Fruit fly (Drosophila melanogaster) whole organism, prepupa: Measurements from ENCODE around the gene RanGAP.

Experiments used
- CG11762 ChIP-seq: fragments of 200-800 bp; sonication (Bioruptor generic); optimal IDR thresholded peaks from 3 replicates; lab custom pipeline; 2016; ENCODE audit warnings: missing biosample characterization, missing genetic modification characterization; ENCODE audit not compliant: insufficient read depth
- CG11902 ChIP-seq: fragments of 200-800 bp; sonication (Bioruptor generic); optimal IDR thresholded peaks from 3 replicates; lab custom pipeline; 2016; ENCODE audit warnings: missing biosample characterization, missing genetic modification characterization
- CG1621 ChIP-seq: fragments of 200-800 bp; sonication (Bioruptor generic); optimal IDR thresholded peaks from 3 replicates; lab custom pipeline; 2018; ENCODE audit warnings: missing biosample characterization, mild to moderate bottlenecking, missing genetic modification characterization
- CG16779 ChIP-seq: fragments of 200-800 bp; sonication (Bioruptor generic); optimal IDR thresholded peaks from 3 replicates; lab custom pipeline; 2017; ENCODE audit warnings: missing biosample characterization, mild to moderate bottlenecking, missing genetic modification characterization
- CG3032 ChIP-seq: fragments of 200-800 bp; optimal IDR thresholded peaks from 2 replicates; lab custom pipeline; 2019; ENCODE audit warnings: missing biosample characterization, mild to moderate bottlenecking, missing genetic modification characterization, moderate library complexity
- CG32006 ChIP-seq: fragments of 200-800 bp; sonication (Bioruptor generic); optimal IDR thresholded peaks from 3 replicates; lab custom pipeline; 2017; ENCODE audit warnings: missing biosample characterization, mild to moderate bottlenecking, missing genetic modification characterization
- CG4318 ChIP-seq: fragments of 200-800 bp; sonication (Bioruptor generic); optimal IDR thresholded peaks from 3 replicates; lab custom pipeline; 2017; ENCODE audit warnings: missing biosample characterization, mild to moderate bottlenecking, missing genetic modification characterization
- CG6163 ChIP-seq: fragments of 200-800 bp; sonication (Bioruptor generic); IDR thresholded peaks from 3 replicates; pipeline ENCODE4 v1.3.6; 2022; ENCODE audit warnings: missing biosample characterization, missing genetic modification characterization
- CG6276 ChIP-seq: fragments of 200-800 bp; sonication (Bioruptor generic); optimal IDR thresholded peaks from 2 replicates; lab custom pipeline; 2017; ENCODE audit warnings: missing biosample characterization, mild to moderate bottlenecking, missing genetic modification characterization
- CG6808 ChIP-seq: fragments of 200-800 bp; sonication (Bioruptor generic); optimal IDR thresholded peaks from 3 replicates; lab custom pipeline; 2017; ENCODE audit warnings: missing biosample characterization, missing genetic modification characterization, mild to moderate bottlenecking, moderate library complexity, missing genetic modification reagents
- CG6854 ChIP-seq: fragments of 200-800 bp; sonication (Bioruptor generic); optimal IDR thresholded peaks from 2 replicates; lab custom pipeline; 2017; ENCODE audit warnings: missing biosample characterization, mild to moderate bottlenecking, missing genetic modification characterization
- CG7368 ChIP-seq: fragments of 200-800 bp; sonication (Bioruptor generic); optimal IDR thresholded peaks from 3 replicates; lab custom pipeline; 2016; ENCODE audit warnings: missing biosample characterization, missing genetic modification characterization
- CG8119 ChIP-seq: fragments of 200-800 bp; sonication (Bioruptor generic); IDR thresholded peaks from 3 replicates; pipeline ENCODE4 v1.3.6; 2022; ENCODE audit warnings: missing biosample characterization, missing genetic modification characterization
- CG8632 ChIP-seq: fragments of 200-800 bp; sonication (Bioruptor generic); optimal IDR thresholded peaks from 3 replicates; lab custom pipeline; 2016; ENCODE audit warnings: missing biosample characterization, missing genetic modification characterization
- CG9139 ChIP-seq: fragments of 200-800 bp; sonication (Bioruptor generic); optimal IDR thresholded peaks from 3 replicates; lab custom pipeline; 2017; ENCODE audit warnings: missing biosample characterization, mild to moderate bottlenecking, missing genetic modification characterization
- Eip75B ChIP-seq: fragments of 200-800 bp; sonication (Bioruptor generic); optimal IDR thresholded peaks from 3 replicates; lab custom pipeline; 2016; ENCODE audit warnings: missing biosample characterization, missing genetic modification characterization
- Eip78C ChIP-seq: fragments of 200-800 bp; sonication (Bioruptor generic); peaks from one replicate; lab custom pipeline; 2016; ENCODE audit warnings: missing biosample characterization, missing genetic modification characterization
- Ets96B ChIP-seq: fragments of 200-800 bp; optimal IDR thresholded peaks from 2 replicates; lab custom pipeline; 2019; ENCODE audit warnings: missing biosample characterization, mild to moderate bottlenecking, missing genetic modification characterization, moderate library complexity
- Hr38 ChIP-seq: sonication (Bioruptor generic); optimal IDR thresholded peaks from 2 replicates; lab custom pipeline; 2016; ENCODE audit warnings: missing biosample characterization, missing genetic modification characterization
- Hr39 ChIP-seq: fragments of 200-800 bp; sonication (Bioruptor generic); optimal IDR thresholded peaks from 2 replicates; lab custom pipeline; 2016; ENCODE audit warnings: missing biosample characterization, missing genetic modification characterization
- Hr4 ChIP-seq: fragments of 200-800 bp; sonication (Bioruptor generic); optimal IDR thresholded peaks from 3 replicates; lab custom pipeline; 2016; ENCODE audit warnings: missing biosample characterization, missing genetic modification characterization
- Met ChIP-seq: fragments of 200-800 bp; sonication (Bioruptor generic); optimal IDR thresholded peaks from 3 replicates; lab custom pipeline; 2016; ENCODE audit warnings: missing biosample characterization, missing genetic modification characterization
- OdsH ChIP-seq: fragments of 200-800 bp; sonication (Bioruptor generic); optimal IDR thresholded peaks from 3 replicates; lab custom pipeline; 2016; ENCODE audit warnings: missing biosample characterization, missing genetic modification characterization
- Sox102F ChIP-seq: fragments of 200-800 bp; sonication (Bioruptor generic); optimal IDR thresholded peaks from 2 replicates; lab custom pipeline; 2016; ENCODE audit warnings: missing biosample characterization, mild to moderate bottlenecking, missing genetic modification characterization
- Sox15 ChIP-seq: fragments of 200-800 bp; sonication (Bioruptor generic); optimal IDR thresholded peaks from 3 replicates; lab custom pipeline; 2016; ENCODE audit warnings: missing biosample characterization, missing genetic modification characterization
- eg ChIP-seq: fragments of 200-800 bp; sonication (Bioruptor generic); IDR thresholded peaks from 3 replicates; pipeline ENCODE4 v1.3.6; 2022; ENCODE audit warnings: missing biosample characterization, missing genetic modification characterization
- fd59A ChIP-seq: fragments of 200-800 bp; sonication (Bioruptor generic); optimal IDR thresholded peaks from 2 replicates; lab custom pipeline; 2017; ENCODE audit warnings: missing biosample characterization, mild to moderate bottlenecking, missing genetic modification characterization, missing genetic modification reagents
- fd85E ChIP-seq: fragments of 200-800 bp; sonication (Bioruptor generic); optimal IDR thresholded peaks from 3 replicates; lab custom pipeline; 2016; ENCODE audit warnings: missing biosample characterization, missing genetic modification characterization
- lz ChIP-seq: fragments of 200-800 bp; sonication (Bioruptor generic); optimal IDR thresholded peaks from 3 replicates; lab custom pipeline; 2016; ENCODE audit warnings: missing biosample characterization, missing genetic modification characterization
- net ChIP-seq: fragments of 200-800 bp; sonication (Bioruptor generic); optimal IDR thresholded peaks from 3 replicates; lab custom pipeline; 2016; ENCODE audit warnings: missing biosample characterization, missing genetic modification characterization
- pdm3 ChIP-seq: fragments of 200-800 bp; sonication (Bioruptor generic); optimal IDR thresholded peaks from 3 replicates; lab custom pipeline; 2016; ENCODE audit warnings: missing biosample characterization, missing genetic modification characterization
- spab ChIP-seq: fragments of 200-800 bp; sonication (Bioruptor generic); optimal IDR thresholded peaks from 2 replicates; lab custom pipeline; 2017; ENCODE audit warnings: missing biosample characterization, mild to moderate bottlenecking, missing genetic modification characterization, missing genetic modification reagents
- ss ChIP-seq, 2 experiments: fragments of 200-800 bp; sonication (Bioruptor generic); optimal IDR thresholded peaks; 2 replicates in 1 of 2; 3 replicates in 1 of 2; lab custom pipeline; 2017 to 2018; ENCODE audit warnings: mild to moderate bottlenecking in 2 of 2, missing biosample characterization in 2 of 2, missing genetic modification characterization in 2 of 2, moderate library complexity in 1 of 2
- vri ChIP-seq: fragments of 200-800 bp; sonication (Bioruptor generic); optimal IDR thresholded peaks from 3 replicates; lab custom pipeline; 2016; ENCODE audit warnings: missing biosample characterization, mild to moderate bottlenecking, missing genetic modification characterization

Gene RanGAP

dm6 chr2L:19425765-19426329 is 15.9 kb upstream of the RanGAP start (continued):
- TF ChIP-seq CG11902 (peak; percentile 21), Sox15 (peak; percentile 4), Ets96B (tag; lab: Kevin White, UChicago) (peak; percentile 53), CG6854 (GFP tag; lab: Kevin White, UChicago) (no peak), Hr4 (GFP tag; lab: Kevin White, UChicago) (peak; percentile 54), vri (GFP tag; lab: Kevin White, UChicago) (peak; percentile 62), Hr39 (GFP tag; lab: Kevin White, UChicago) (peak; percentile 68), fd59A (GFP tag; lab: Kevin White, UChicago) (peak; percentile 0)
- TF ChIP-seq, all 60 proteins: peak for 43

dm6 chr2L:19426330-19426781 is 15.4 kb upstream of the RanGAP start, which contains the start of gene Pax:
Gene Pax, minus strand, starts transcription at chr2L:19426596.
- peak; percentile 17 for TF ChIP-seq Eip75B (GFP tag; lab: Kevin White, UChicago)
- TF ChIP-seq ss (GFP tag; optimal IDR thresholded peaks at IDR 0.05; lab: Kevin White, UChicago) = peak; percentile 50 to 68
- no peak for TF ChIP-seq fd85E (GFP tag; lab: Kevin White, UChicago)
- TF ChIP-seq CG8119 = peak; percentile 60; the same call in 2 of the 3 replicates
- TF ChIP-seq CG16779 (tag; lab: Kevin White, UChicago) = peak; percentile 43
- TF ChIP-seq CG6808 (GFP tag; lab: Kevin White, UChicago) = peak; percentile 41
- peak; percentile 9 for TF ChIP-seq CG1621 (tag; lab: Kevin White, UChicago)
- TF ChIP-seq Eip78C (GFP tag; lab: Kevin White, UChicago) = peak; percentile 77
- TF ChIP-seq eg (GFP tag; lab: Robert Waterston, UW) = peak; percentile 52; the same call in 1 of the 3 replicates
- TF ChIP-seq CG11762 = no peak
- TF ChIP-seq net (GFP tag; lab: Kevin White, UChicago) = peak; percentile 8
- TF ChIP-seq CG6854 (GFP tag; lab: Kevin White, UChicago) = peak; percentile 67
- no peak for TF ChIP-seq CG32006 (GFP tag; lab: Kevin White, UChicago)
- TF ChIP-seq CG7368 = peak; percentile 31
- peak; percentile 77 for TF ChIP-seq CG6163
- TF ChIP-seq CG9139 (GFP tag; lab: Kevin White, UChicago) = peak; percentile 43
- peak; percentile 16 for TF ChIP-seq CG6276 (GFP tag; lab: Kevin White, UChicago)
- TF ChIP-seq CG3032 (tag; lab: Kevin White, UChicago) = no peak
- no peak for TF ChIP-seq spab (GFP tag; lab: Kevin White, UChicago)
- TF ChIP-seq, all 60 proteins: peak for 14

- TF ChIP-seq Eip78C (GFP tag; lab: Kevin White, UChicago) (peak; percentile 23), Hr4 (GFP tag; lab: Kevin White, UChicago) (no peak)
- TF ChIP-seq, all 60 proteins: peak for 1
Observed at dm6 chr2L:19429731-19430130, 12.0 kb upstream of the RanGAP start.

dm6 chr2L:19430343-19430742 is 11.4 kb upstream of the RanGAP start, which contains the start of gene RtcB:
Gene RtcB, plus strand, starts transcription at chr2L:19430643.
- TF ChIP-seq Eip78C (GFP tag; lab: Kevin White, UChicago) (peak; percentile 36), CG11762 (no peak)
- TF ChIP-seq, all 60 proteins: peak for 1

- no peak for TF ChIP-seq CG11902
- no peak for TF ChIP-seq pdm3 (GFP tag; lab: Kevin White, UChicago)
- no peak for TF ChIP-seq lz
- TF ChIP-seq CG8632 = no peak
- TF ChIP-seq OdsH (GFP tag; lab: Kevin White, UChicago) = no peak
- no peak for TF ChIP-seq CG1621 (tag; lab: Kevin White, UChicago)
- no peak for TF ChIP-seq Met (GFP tag; lab: Kevin White, UChicago)
- no peak for TF ChIP-seq Hr4 (GFP tag; lab: Kevin White, UChicago)
- no peak for TF ChIP-seq fd59A (GFP tag; lab: Kevin White, UChicago)
- TF ChIP-seq CG32006 (GFP tag; lab: Kevin White, UChicago) = no peak
- no peak for TF ChIP-seq CG4318 (GFP tag; lab: Kevin White, UChicago)
- TF ChIP-seq Hr38 (GFP tag; lab: Kevin White, UChicago) = no peak
- no peak for TF ChIP-seq eg (GFP tag; lab: Robert Waterston, UW)
- TF ChIP-seq Sox102F (GFP tag; lab: Kevin White, UChicago) = no peak
Observed at dm6 chr2L:19432424-19433015, 9.2 kb upstream of the RanGAP start, which contains the start of gene Rab9. Gene Rab9, plus strand, starts transcription at chr2L:19432574.
